Fruit fly (Drosophila melanogaster) whole organism: Measurements from ENCODE around the gene CG7512.

Experiments used
- CG8478 ChIP-seq: fragments of >200 bp; optimal IDR thresholded peaks from 2 replicates; lab custom pipeline; 2018; ENCODE audit warnings: inconsistent platforms
- Dll ChIP-seq: fragments of >200 bp; optimal IDR thresholded peaks from 2 replicates; lab custom pipeline; 2017
- EcR ChIP-seq, 2 experiments: fragments of >200 bp; optimal IDR thresholded peaks; 2 replicates each; lab custom pipeline; 2017; ENCODE audit warnings: missing biosample characterization in 2 of 2, missing genetic modification characterization in 2 of 2, missing genetic modification reagents in 2 of 2
- pan ChIP-seq: fragments of >200 bp; optimal IDR thresholded peaks from 2 replicates; lab custom pipeline; 2017
- psq ChIP-seq: fragments of >200 bp; optimal IDR thresholded peaks from 2 replicates; lab custom pipeline; 2017
- usp ChIP-seq: fragments of >200 bp; optimal IDR thresholded peaks from 2 replicates; lab custom pipeline; 2017; ENCODE audit warnings: missing biosample characterization, missing genetic modification characterization, mixed read lengths

CG7512 gene

dm6 chr3L:11515349-11516079, 2.0 kb downstream of the CG7512 start:
- TF ChIP-seq EcR (GFP tag; optimal IDR thresholded peaks at IDR 0.05; lab: Kevin White, UChicago) (no peak), usp (GFP tag; lab: Kevin White, UChicago) (no peak), psq (lab: Kevin White, UChicago) (no peak), pan (lab: Kevin White, UChicago) (no peak), Dll (no peak), CG8478 (lab: Kevin White, UChicago) (no peak)

dm6 chr3L:11516229-11516628, 2.7 kb downstream of the CG7512 start:
- no peak for TF ChIP-seq usp (GFP tag; lab: Kevin White, UChicago)
- TF ChIP-seq pan (lab: Kevin White, UChicago), result no peak
- TF ChIP-seq CG8478 (lab: Kevin White, UChicago), result no peak
- no peak for TF ChIP-seq Dll
- no peak for TF ChIP-seq psq (lab: Kevin White, UChicago)
- no peak for TF ChIP-seq EcR (GFP tag; optimal IDR thresholded peaks at IDR 0.05; lab: Kevin White, UChicago)

- TF ChIP-seq CG8478 (lab: Kevin White, UChicago) (no peak), psq (lab: Kevin White, UChicago) (no peak), usp (GFP tag; lab: Kevin White, UChicago) (no peak), Dll (no peak), EcR (GFP tag; optimal IDR thresholded peaks at IDR 0.05; lab: Kevin White, UChicago) (no peak), pan (lab: Kevin White, UChicago) (no peak)
These were observed 9.1 kb downstream of the CG7512 start, which contains the start of the genes CG11714 and Fuca for dm6 chr3L:11522613-11523012. Gene CG11714 (minus strand): TSS chr3L:11522713. Gene Fuca (minus strand): TSS chr3L:11522713.

DNA sequence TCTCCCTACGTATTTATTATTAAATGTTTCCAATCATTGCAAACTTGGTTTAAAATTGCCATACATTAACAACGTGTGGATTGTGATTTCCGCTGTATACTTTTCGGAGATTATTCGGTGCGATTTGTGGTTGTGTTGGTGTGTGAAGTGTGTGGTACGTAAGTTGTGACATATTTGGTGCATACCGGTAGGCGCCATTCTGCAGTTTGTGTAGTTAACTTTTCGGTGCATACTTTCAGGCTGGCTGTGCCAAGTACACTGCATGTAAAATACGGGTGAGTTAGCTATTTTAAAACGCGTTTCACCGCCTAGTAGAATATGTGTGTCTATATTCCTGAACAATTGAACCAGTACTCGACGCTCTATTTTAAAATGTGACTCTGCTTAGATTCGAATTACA, 9.8 kb downstream of the CG7512 start:
- TF ChIP-seq psq (lab: Kevin White, UChicago) (no peak), usp (GFP tag; lab: Kevin White, UChicago) (no peak), pan (lab: Kevin White, UChicago) (no peak), Dll (no peak), EcR (GFP tag; optimal IDR thresholded peaks at IDR 0.05; lab: Kevin White, UChicago) (no peak), CG8478 (lab: Kevin White, UChicago) (no peak)

DNA sequence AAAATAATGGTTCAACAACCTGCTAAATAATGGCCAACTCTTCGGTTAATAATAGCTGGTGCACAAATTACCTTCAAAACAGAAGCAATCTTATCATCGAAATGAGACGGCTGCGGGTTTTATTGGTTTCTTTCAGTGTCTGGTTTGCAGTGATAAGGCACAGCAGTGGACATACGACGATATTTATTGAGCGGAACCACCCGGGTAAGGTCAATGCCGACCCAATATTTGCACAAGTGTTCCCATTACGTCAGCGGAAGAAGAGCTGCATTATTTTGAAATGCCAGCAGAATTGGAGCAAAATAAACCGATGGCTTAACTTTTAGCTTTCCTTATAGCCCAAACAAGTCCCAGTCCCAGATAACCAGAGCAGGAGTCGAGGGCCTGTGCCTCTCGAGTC, 12.3 kb downstream of the CG7512 start:
- TF ChIP-seq psq (lab: Kevin White, UChicago), result no peak
- TF ChIP-seq usp (GFP tag; lab: Kevin White, UChicago), result no peak
- no peak for TF ChIP-seq EcR (GFP tag; optimal IDR thresholded peaks at IDR 0.05; lab: Kevin White, UChicago)
- TF ChIP-seq CG8478 (lab: Kevin White, UChicago), result no peak
- TF ChIP-seq pan (lab: Kevin White, UChicago), result no peak
- TF ChIP-seq Dll, result no peak

DNA sequence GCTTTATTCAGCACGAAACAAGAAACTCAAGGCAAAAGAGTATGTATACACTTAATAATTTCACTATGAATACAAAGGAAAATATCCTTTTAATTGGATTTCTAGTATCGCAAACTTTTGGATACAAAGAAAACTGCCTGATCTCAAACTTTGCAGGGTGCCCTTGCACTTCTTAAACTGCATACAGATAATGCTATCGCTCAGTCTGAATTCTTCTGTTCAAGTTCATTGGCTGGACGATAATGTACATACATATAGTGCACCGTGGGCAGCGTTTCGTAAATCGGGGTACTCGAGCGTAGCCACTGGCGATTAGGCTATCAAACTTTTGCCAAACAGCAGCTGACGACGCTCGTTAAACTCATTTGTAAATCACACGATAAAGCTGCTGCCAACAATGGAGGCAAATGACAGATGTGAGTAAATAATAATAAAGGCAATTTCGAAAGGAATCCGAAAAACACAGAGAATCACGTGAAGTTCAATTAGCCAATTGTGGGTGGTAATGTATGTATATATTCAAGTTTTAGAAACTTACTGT, 13.2 kb downstream of the CG7512 start:
- TF ChIP-seq CG8478 (lab: Kevin White, UChicago) (no peak), psq (lab: Kevin White, UChicago) (no peak), EcR (GFP tag; optimal IDR thresholded peaks at IDR 0.05; lab: Kevin White, UChicago) (no peak), pan (lab: Kevin White, UChicago) (no peak), usp (GFP tag; lab: Kevin White, UChicago) (no peak), Dll (no peak)

DNA sequence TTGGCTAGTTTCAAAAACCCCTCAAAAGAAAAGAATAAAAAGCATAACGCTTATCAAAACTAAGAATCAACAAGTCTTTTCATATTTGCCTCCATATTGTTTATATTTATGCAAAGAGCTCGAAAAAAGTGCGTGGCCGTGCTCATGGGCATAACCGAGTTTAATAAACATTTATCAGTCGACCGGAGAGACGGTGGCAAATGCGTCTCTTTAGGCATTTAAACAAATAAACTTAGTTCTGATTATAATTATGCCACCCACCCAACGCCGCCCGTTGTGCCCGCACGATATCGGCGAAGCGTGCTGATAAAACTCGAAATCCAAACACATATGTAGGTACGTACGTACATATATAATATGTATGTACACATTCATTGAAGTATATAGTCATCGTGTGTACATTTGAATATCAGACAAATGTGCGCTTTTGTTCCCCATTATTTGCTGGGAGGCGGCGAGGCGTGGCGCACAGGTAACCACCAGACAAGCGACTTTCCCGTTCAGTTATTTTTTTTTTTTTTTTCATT, 15.0 kb downstream of the CG7512 start:
- no peak for TF ChIP-seq usp (GFP tag; lab: Kevin White, UChicago)
- TF ChIP-seq Dll, result no peak
- no peak for TF ChIP-seq psq (lab: Kevin White, UChicago)
- no peak for TF ChIP-seq CG8478 (lab: Kevin White, UChicago)

dm6 chr3L:11529707-11530106, 16.2 kb downstream of the CG7512 start:
- TF ChIP-seq psq (lab: Kevin White, UChicago) (no peak), Dll (no peak), usp (GFP tag; lab: Kevin White, UChicago) (no peak), pan (lab: Kevin White, UChicago) (no peak), CG8478 (lab: Kevin White, UChicago) (no peak), EcR (GFP tag; optimal IDR thresholded peaks at IDR 0.05; lab: Kevin White, UChicago) (no peak)

- TF ChIP-seq usp (GFP tag; lab: Kevin White, UChicago), result no peak
- no peak for TF ChIP-seq Dll
- no peak for TF ChIP-seq CG8478 (lab: Kevin White, UChicago)
- TF ChIP-seq pan (lab: Kevin White, UChicago), result no peak
- TF ChIP-seq EcR (GFP tag; optimal IDR thresholded peaks at IDR 0.05; lab: Kevin White, UChicago), result no peak
- TF ChIP-seq psq (lab: Kevin White, UChicago), result no peak
These were observed 16.9 kb downstream of the CG7512 start for dm6 chr3L:11530370-11530769.

dm6 chr3L:11531300-11531699, 17.8 kb downstream of the CG7512 start:
- TF ChIP-seq EcR (GFP tag; optimal IDR thresholded peaks at IDR 0.05; lab: Kevin White, UChicago) (no peak), Dll (no peak)

- no peak for TF ChIP-seq EcR (GFP tag; optimal IDR thresholded peaks at IDR 0.05; lab: Kevin White, UChicago)
- no peak for TF ChIP-seq Dll
- no peak for TF ChIP-seq CG8478 (lab: Kevin White, UChicago)
- no peak for TF ChIP-seq psq (lab: Kevin White, UChicago)
- no peak for TF ChIP-seq usp (GFP tag; lab: Kevin White, UChicago)
- TF ChIP-seq pan (lab: Kevin White, UChicago), result no peak
These were observed 18.7 kb downstream of the CG7512 start for dm6 chr3L:11531994-11532732.
